Fruit fly (Drosophila melanogaster): ENCODE data around the gene Unc-115a.
A peak's percentile ranks its signal among the peaks of the same experiment; 100 is the strongest.

dm6 chr3R:9747272-9747874, 42.2 kb upstream of the Unc-115a start, which contains the start of gene CG12948:
- TF ChIP-seq Clk (GFP tag; optimal IDR thresholded peaks at IDR 0.05) (no peak), CG1620 (GFP tag; optimal IDR thresholded peaks at IDR 0.05) (peak; percentile 65), CG33017 (tag; optimal IDR thresholded peaks at IDR 0.05) (peak; percentile 64)

Measured in whole organism, adult.